Worm (Caenorhabditis elegans) whole organism, L4 larva: ENCODE data around the gene B0250.8.

Experiments used
- Y48G9A.11 ChIP-seq: fragments of 200-800 bp; sonication (Bioruptor generic); IDR thresholded peaks from 2 replicates; pipeline ENCODE4 v1.3.6; 2022; ENCODE audit warnings: missing genetic modification reagents, missing genetic modification characterization, missing compliant biosample characterization
- Y75B8A.6 ChIP-seq: fragments of 200-800 bp; sonication (Bioruptor generic); IDR thresholded peaks from 2 replicates; pipeline ENCODE4 v1.3.6; 2022; ENCODE audit warnings: missing genetic modification reagents, missing genetic modification characterization, missing compliant biosample characterization
- ceh-20 ChIP-seq: fragments of 200-800 bp; sonication (Bioruptor generic); IDR thresholded peaks from 2 replicates; pipeline ENCODE4 v1.3.6; 2022; ENCODE audit warnings: missing genetic modification reagents, missing genetic modification characterization, missing compliant biosample characterization
- dmd-6 ChIP-seq: fragments of 200-800 bp; sonication (Bioruptor generic); IDR thresholded peaks from 2 replicates; pipeline ENCODE4 v1.3.6; 2022; ENCODE audit warnings: missing genetic modification reagents, missing genetic modification characterization, missing compliant biosample characterization
- dpl-1 ChIP-seq: fragments of 150-350 bp; optimal IDR thresholded peaks from 2 replicates; lab custom pipeline; 2014; ENCODE audit warnings: missing biosample characterization, missing genetic modification reagents, missing genetic modification characterization
- lin-39 ChIP-seq: fragments of 150-350 bp; optimal IDR thresholded peaks from 2 replicates; lab custom pipeline; 2014; ENCODE audit warnings: missing biosample characterization, missing genetic modification reagents, missing genetic modification characterization
- lsy-2 ChIP-seq, 2 experiments: fragments of 150-350 bp in 1 of 2; sonication (generic microtip) in 1 of 2; optimal IDR thresholded peaks; 2 replicates each; lab custom pipeline; 2014 to 2017; ENCODE audit warnings: missing biosample characterization in 2 of 2, missing genetic modification characterization in 2 of 2
- nhr-28 ChIP-seq: fragments of 150-350 bp; optimal IDR thresholded peaks from 2 replicates; lab custom pipeline; 2014; ENCODE audit warnings: missing biosample characterization, missing genetic modification characterization
- saeg-2 ChIP-seq: fragments of 200-800 bp; sonication (Bioruptor generic); IDR thresholded peaks from 2 replicates; pipeline ENCODE4 v1.3.6; 2022; ENCODE audit warnings: missing genetic modification reagents, missing genetic modification characterization, missing compliant biosample characterization
- snpc-4 ChIP-seq: fragments of 150-350 bp; optimal IDR thresholded peaks from 2 replicates; lab custom pipeline; 2014; ENCODE audit warnings: missing biosample characterization, missing genetic modification characterization
- unc-130 ChIP-seq: sonication (generic microtip); optimal IDR thresholded peaks from 2 replicates; lab custom pipeline; 2016; ENCODE audit warnings: missing genetic modification reagents, missing genetic modification characterization, missing compliant biosample characterization
- ztf-11 ChIP-seq: fragments of 150-350 bp; optimal IDR thresholded peaks from 2 replicates; lab custom pipeline; 2014; ENCODE audit warnings: missing biosample characterization, missing genetic modification characterization

DNA sequence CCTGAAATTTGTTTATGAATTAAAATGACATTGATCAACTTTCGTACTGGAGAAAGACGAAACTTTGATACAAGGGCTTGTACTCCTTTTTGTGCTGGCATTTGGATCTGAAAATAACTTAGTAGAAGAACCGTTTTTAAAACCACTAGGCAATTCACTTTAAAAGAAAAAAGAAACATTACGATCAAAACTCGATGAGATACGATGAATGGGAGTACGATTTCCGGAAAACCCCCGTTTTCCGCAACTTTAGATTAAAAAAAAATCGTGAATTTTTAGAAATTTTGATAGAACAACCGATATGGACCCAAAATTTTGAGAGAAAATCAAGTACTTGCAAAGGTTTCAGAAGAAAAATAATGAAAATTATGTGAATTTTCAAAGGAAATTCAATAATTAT lies at the start of gene B0250.8:
- TF ChIP-seq lsy-2 (tag; optimal IDR thresholded peaks at IDR 0.05; lab: Kevin White, UChicago) (no peak), Y75B8A.6 (GFP tag; lab: Robert Waterston, UW) (no peak), Y48G9A.11 (GFP tag; lab: Robert Waterston, UW) (no peak), lin-39 (tag; lab: Kevin White, UChicago) (no peak), snpc-4 (no peak), unc-130 (no peak), dmd-6 (GFP tag; lab: Robert Waterston, UW) (no peak), saeg-2 (GFP tag; lab: Robert Waterston, UW) (no peak), ceh-20 (GFP tag; lab: Robert Waterston, UW) (no peak), nhr-28 (no peak), ztf-11 (tag; lab: Kevin White, UChicago) (no peak), dpl-1 (GFP tag; lab: Kevin White, UChicago) (no peak)
